Worm (Caenorhabditis elegans): ENCODE data around the gene Y59H11AR.10.

Y59H11AR.10 gene

DNA sequence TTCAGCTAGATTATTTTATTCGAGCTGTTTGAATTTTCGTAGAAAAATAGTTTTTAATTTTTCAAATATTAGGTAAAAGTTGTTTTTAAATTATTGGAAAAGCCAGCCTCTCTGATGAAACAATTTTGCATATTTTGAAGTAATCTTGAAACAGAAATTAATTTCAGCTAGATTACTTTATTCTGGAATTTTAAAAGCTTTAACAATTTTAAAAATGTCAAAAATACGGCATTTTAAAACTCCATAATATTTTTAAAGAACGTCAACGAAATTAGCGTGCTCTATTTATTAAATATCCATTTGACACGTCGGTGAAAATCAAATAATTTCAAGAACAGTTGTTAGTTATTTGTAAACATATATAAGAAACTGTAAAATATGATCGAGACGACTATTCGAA is at the start of gene Y59H11AR.10:
Gene Y59H11AR.10 (plus strand): TSS at position 301 of the 400 bp plus-strand sequence.
- TF ChIP-seq efl-1 (optimal IDR thresholded peaks at IDR 0.05) = no peak
- peak in 1 of 2 experiments; percentile 57 for TF ChIP-seq efl-1 (GFP tag; optimal IDR thresholded peaks at IDR 0.05 in 1 of 2)
- no peak for TF ChIP-seq fos-1 (tag; optimal IDR thresholded peaks at IDR 0.05)
- no peak for TF ChIP-seq lin-39 (tag; optimal IDR thresholded peaks at IDR 0.05)
- TF ChIP-seq ceh-88 (GFP tag; IDR thresholded peaks at IDR 0.05) = no peak

- TF ChIP-seq ceh-82 (tag; optimal IDR thresholded peaks at IDR 0.05) = no peak
Measured at ce11 chrIV:8559132-8559531, 43.8 kb upstream of the Y59H11AR.10 start, which contains the start of gene npr-22. TSS of gene npr-22 (plus strand) at chrIV:8559432.

ce11 chrIV:8570253-8570652 is 32.7 kb upstream of the Y59H11AR.10 start, which contains the start of gene Y59H11AM.4:
TSS of gene Y59H11AM.4 (minus strand) at chrIV:8570353.
- TF ChIP-seq fos-1 (tag; optimal IDR thresholded peaks at IDR 0.05) (no peak), unc-98 (GFP tag; IDR thresholded peaks at IDR 0.05) (no peak), vab-15 (tag; optimal IDR thresholded peaks at IDR 0.05) (no peak)

- TF ChIP-seq nhr-20 (tag; optimal IDR thresholded peaks at IDR 0.05) = no peak
Measured at ce11 chrIV:8570719-8571118, 32.3 kb upstream of the Y59H11AR.10 start.

DNA sequence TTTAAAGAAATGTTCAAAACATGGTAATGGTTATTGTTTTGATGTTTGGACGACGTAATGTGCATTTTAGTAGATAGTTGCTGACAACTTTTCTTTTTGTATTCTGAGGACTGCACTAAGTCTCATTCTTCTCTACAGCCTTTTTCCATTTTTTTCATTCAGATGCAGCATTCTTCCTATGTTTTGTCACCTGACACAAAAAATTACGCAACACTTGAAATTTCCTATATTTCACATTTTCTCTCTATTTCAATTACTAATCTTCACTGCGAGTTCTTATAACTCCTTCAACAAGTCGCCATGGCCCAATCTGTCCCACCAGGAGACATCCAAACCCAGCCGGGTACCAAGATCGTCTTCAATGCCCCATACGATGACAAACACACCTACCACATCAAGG is 31.8 kb upstream of the Y59H11AR.10 start, which contains the start of gene Y59H11AM.1:
Gene Y59H11AM.1 (plus strand): TSS at position 301 of the 400 bp plus-strand sequence.
- TF ChIP-seq sup-37 (GFP tag; optimal IDR thresholded peaks at IDR 0.05) = no peak
- TF ChIP-seq nhr-237 (tag; optimal IDR thresholded peaks at IDR 0.05) = no peak
- TF ChIP-seq ceh-88 (GFP tag; IDR thresholded peaks at IDR 0.05) = no peak

DNA sequence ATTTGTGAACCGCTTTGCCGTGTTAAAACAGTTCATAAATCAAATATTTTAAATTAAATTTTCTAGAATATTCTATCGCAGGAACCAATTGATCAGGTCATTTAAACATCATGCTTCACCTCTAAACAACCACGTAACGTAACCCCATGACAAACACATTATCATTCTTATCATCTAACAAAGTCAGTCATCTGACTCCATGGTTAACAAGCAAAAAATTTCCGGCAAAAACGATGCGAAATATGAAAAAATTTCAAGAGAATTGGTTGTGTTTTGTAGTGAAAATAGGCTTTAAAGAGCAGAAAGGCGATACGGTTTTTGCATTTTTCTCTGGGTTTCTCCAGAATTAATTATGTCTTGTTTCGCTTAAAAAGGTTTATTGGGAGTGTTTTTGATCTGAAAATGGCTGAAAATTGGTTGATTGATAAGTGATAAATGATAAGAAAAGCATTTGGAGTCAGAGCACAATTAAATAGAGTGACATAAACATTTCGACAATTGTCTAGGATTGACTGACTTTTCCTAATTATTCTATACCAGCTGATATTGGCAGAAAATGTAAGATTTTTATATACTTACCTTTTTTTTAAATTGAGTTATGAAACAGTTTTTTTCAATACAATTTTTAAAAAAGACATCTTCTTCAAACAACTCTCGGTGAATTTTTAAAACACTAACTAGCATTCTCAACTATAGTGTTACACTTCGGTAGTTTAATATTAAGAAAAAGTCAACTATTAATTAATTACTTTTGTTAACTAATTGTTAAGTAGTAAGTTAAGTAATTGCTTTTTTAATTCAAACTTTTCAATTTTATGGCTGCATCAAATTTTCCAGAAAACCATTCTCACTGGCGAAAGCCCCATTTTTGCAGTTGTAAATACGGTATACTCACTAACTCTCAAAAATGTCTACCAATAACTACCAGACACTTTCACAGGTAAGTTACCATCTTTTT is 17.6 kb upstream of the Y59H11AR.10 start, which contains the start of gene catp-7:
Gene catp-7 (plus strand): TSS at position 908 of the 958 bp plus-strand sequence.
- peak; percentile 12 for TF ChIP-seq lin-14 (GFP tag; optimal IDR thresholded peaks at IDR 0.05)
- peak; percentile 32 for TF ChIP-seq nhr-20 (tag; optimal IDR thresholded peaks at IDR 0.05)
- peak; percentile 34 for TF ChIP-seq ama-1 (optimal IDR thresholded peaks at IDR 0.05)
- TF ChIP-seq elt-2 (tag; optimal IDR thresholded peaks at IDR 0.05) = peak; percentile 97
- peak in 1 of 2 experiments; percentile 56 for TF ChIP-seq lin-35 (GFP tag; optimal IDR thresholded peaks at IDR 0.05)
- peak; percentile 15 for TF ChIP-seq nhr-90 (tag; optimal IDR thresholded peaks at IDR 0.05; ENCODE audit: poor library complexity)
- TF ChIP-seq hpl-2 (GFP tag; optimal IDR thresholded peaks at IDR 0.05) = peak; percentile 6
- TF ChIP-seq swsn-7 (tag; optimal IDR thresholded peaks at IDR 0.05) = no peak
- TF ChIP-seq nhr-84 (tag; optimal IDR thresholded peaks at IDR 0.05) = no peak
- peak in 1 of 2 experiments; percentile 13 for TF ChIP-seq lsy-2 (tag; optimal IDR thresholded peaks at IDR 0.05)
- TF ChIP-seq egl-27 (tag; optimal IDR thresholded peaks at IDR 0.05) = no peak
- no peak for TF ChIP-seq ceh-88 (GFP tag; IDR thresholded peaks at IDR 0.05)
- peak; percentile 41 for TF ChIP-seq nhr-71 (tag; optimal IDR thresholded peaks at IDR 0.05)
- no peak for TF ChIP-seq efl-1 (optimal IDR thresholded peaks at IDR 0.05)
- TF ChIP-seq efl-1 (GFP tag; optimal IDR thresholded peaks at IDR 0.05 in 1 of 2) = peak in 1 of 2 experiments; percentile 86

DNA sequence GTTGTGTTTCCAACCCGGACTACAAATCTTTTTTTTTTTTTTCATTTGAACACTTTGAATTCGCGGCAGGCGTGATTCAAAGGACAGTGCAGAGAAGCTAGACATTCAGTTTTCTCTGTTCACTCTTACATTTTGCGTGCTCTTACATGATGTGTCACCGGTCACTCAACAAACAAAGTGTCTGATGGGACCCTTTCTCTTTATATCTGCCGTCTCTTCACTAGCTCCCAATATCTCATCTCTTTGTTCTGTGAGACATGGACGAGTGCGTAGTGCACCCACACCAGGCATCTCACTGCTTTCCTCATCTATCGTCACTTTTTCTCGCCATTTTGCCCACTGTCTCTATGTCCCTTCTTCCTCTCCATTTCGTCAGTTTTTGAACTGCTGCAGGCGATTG is 15.9 kb upstream of the Y59H11AR.10 start:
- TF ChIP-seq egl-27 (tag; optimal IDR thresholded peaks at IDR 0.05) (peak in 1 of 2 experiments; percentile 70), ceh-8 (GFP tag; optimal IDR thresholded peaks at IDR 0.05) (peak; percentile 9), tlp-1 (tag; optimal IDR thresholded peaks at IDR 0.05) (no peak), C16A3.4 (tag; optimal IDR thresholded peaks at IDR 0.05) (no peak), snpc-4 (tag; optimal IDR thresholded peaks at IDR 0.05) (no peak), C34B4.2 (tag; optimal IDR thresholded peaks at IDR 0.05) (no peak), sptf-1 (tag; optimal IDR thresholded peaks at IDR 0.05) (no peak), hlh-17 (GFP tag; optimal IDR thresholded peaks at IDR 0.05; ENCODE audit: borderline replicate concordance) (no peak), unc-98 (GFP tag; IDR thresholded peaks at IDR 0.05) (no peak), mdl-1 (tag; optimal IDR thresholded peaks at IDR 0.05) (no peak), dpl-1 (GFP tag; optimal IDR thresholded peaks at IDR 0.05) (peak in 2 of 3 experiments; percentile 12 to 38), lin-35 (GFP tag; optimal IDR thresholded peaks at IDR 0.05) (peak; percentile 23 to 40), ceh-82 (tag; optimal IDR thresholded peaks at IDR 0.05) (peak in 2 of 3 experiments; percentile 42 to 50), nhr-11 (tag; optimal IDR thresholded peaks at IDR 0.05) (no peak), elt-3 (tag; optimal IDR thresholded peaks at IDR 0.05) (no peak), vab-15 (tag; optimal IDR thresholded peaks at IDR 0.05) (no peak), zag-1 (tag; optimal IDR thresholded peaks at IDR 0.05) (no peak), fkh-8 (tag; optimal IDR thresholded peaks at IDR 0.05) (no peak), ztf-4 (tag; optimal IDR thresholded peaks at IDR 0.05) (peak; percentile 28), tbx-2 (tag; optimal IDR thresholded peaks at IDR 0.05) (peak; percentile 41)

Measured in whole organism, L1 larva.